Fruit fly (Drosophila melanogaster) whole organism, embryonic: ENCODE data around the gene par-6.

Source experiments
- Abd-B ChIP-seq: fragments of 200-800 bp; sonication (Bioruptor generic); optimal IDR thresholded peaks from 2 replicates; lab custom pipeline; 2018; ENCODE audit warnings: missing biosample characterization, mild to moderate bottlenecking, missing genetic modification characterization, moderate library complexity
- B-H2 ChIP-seq: fragments of 200-800 bp; sonication (Bioruptor generic); optimal IDR thresholded peaks from 2 replicates; lab custom pipeline; 2018; ENCODE audit warnings: missing biosample characterization, mild to moderate bottlenecking, missing genetic modification characterization
- BEAF-32 ChIP-seq: fragments of 200-800 bp; sonication (Bioruptor generic); optimal IDR thresholded peaks from 3 replicates; lab custom pipeline; 2017; ENCODE audit warnings: missing biosample characterization, missing genetic modification characterization, mild to moderate bottlenecking, moderate library complexity, missing genetic modification reagents
- CG11247 ChIP-seq: fragments of 200-800 bp; sonication (Bioruptor generic); IDR thresholded peaks from 2 replicates; pipeline ENCODE4 v1.3.6; 2022; ENCODE audit warnings: missing biosample characterization, missing genetic modification characterization
- CG11398 ChIP-seq: fragments of 200-800 bp; sonication (Bioruptor generic); optimal IDR thresholded peaks from 2 replicates; lab custom pipeline; 2016; ENCODE audit warnings: missing biosample characterization, missing genetic modification characterization
- CG11696 ChIP-seq: fragments of 200-800 bp; sonication (Bioruptor generic); IDR thresholded peaks from 2 replicates; pipeline ENCODE4 v1.3.6; 2022; ENCODE audit warnings: missing biosample characterization, missing genetic modification characterization
- CG12071 ChIP-seq: fragments of 200-800 bp; sonication (Bioruptor generic); optimal IDR thresholded peaks from 3 replicates; lab custom pipeline; 2018; ENCODE audit warnings: missing biosample characterization, mild to moderate bottlenecking, missing genetic modification characterization
- CG12299 ChIP-seq: fragments of 200-800 bp; sonication (Bioruptor generic); optimal IDR thresholded peaks from 2 replicates; lab custom pipeline; 2018; ENCODE audit warnings: missing biosample characterization, mild to moderate bottlenecking, missing genetic modification characterization
- CG1233 ChIP-seq: fragments of 200-800 bp; sonication (Bioruptor generic); optimal IDR thresholded peaks from 4 replicates; lab custom pipeline; 2018; ENCODE audit warnings: missing biosample characterization, mild to moderate bottlenecking, missing genetic modification characterization
- CG13624 ChIP-seq: fragments of 200-800 bp; sonication (Bioruptor generic); optimal IDR thresholded peaks from 2 replicates; lab custom pipeline; 2016; ENCODE audit warnings: missing biosample characterization, missing genetic modification characterization
- CG14014 ChIP-seq: fragments of 200-800 bp; sonication (Bioruptor generic); IDR thresholded peaks from 2 replicates; pipeline ENCODE4 v1.3.6; 2022; ENCODE audit warnings: missing biosample characterization, missing genetic modification characterization
- CG14860 ChIP-seq: fragments of 200-800 bp; sonication (Bioruptor generic); IDR thresholded peaks from 3 replicates; pipeline ENCODE4 v1.3.6; 2022; ENCODE audit warnings: missing biosample characterization, missing genetic modification characterization; ENCODE audit not compliant: partially characterized antibody
- CG17186 ChIP-seq: fragments of 200-800 bp; sonication (Bioruptor generic); optimal IDR thresholded peaks from 3 replicates; lab custom pipeline; 2017; ENCODE audit warnings: missing biosample characterization, missing genetic modification reagents, missing genetic modification characterization
- CG17361 ChIP-seq: fragments of 200-800 bp; sonication (Bioruptor generic); IDR thresholded peaks from 3 replicates; pipeline ENCODE4 v1.3.6; 2022; ENCODE audit warnings: missing biosample characterization, missing genetic modification characterization
- CG17829 ChIP-seq: fragments of 200-800 bp; optimal IDR thresholded peaks from 2 replicates; lab custom pipeline; 2019; ENCODE audit warnings: missing biosample characterization, mild to moderate bottlenecking, missing genetic modification characterization, moderate library complexity
- CG18262 ChIP-seq: fragments of 200-800 bp; optimal IDR thresholded peaks from 3 replicates; lab custom pipeline; 2019; ENCODE audit warnings: missing biosample characterization, mild to moderate bottlenecking, missing genetic modification characterization, moderate library complexity
- CG4707 ChIP-seq: fragments of 200-800 bp; sonication (Bioruptor generic); optimal IDR thresholded peaks from 2 replicates; lab custom pipeline; 2018; ENCODE audit warnings: missing biosample characterization, mild to moderate bottlenecking, missing genetic modification characterization, moderate library complexity
- CG4820 ChIP-seq: fragments of 200-800 bp; sonication (Bioruptor generic); optimal IDR thresholded peaks from 3 replicates; lab custom pipeline; 2016; ENCODE audit warnings: missing biosample characterization, missing genetic modification characterization
- CG5245 ChIP-seq: fragments of 200-800 bp; sonication (Bioruptor generic); optimal IDR thresholded peaks from 3 replicates; lab custom pipeline; 2016; ENCODE audit warnings: missing biosample characterization, missing genetic modification characterization
- CG7963 ChIP-seq: fragments of 200-800 bp; sonication (Bioruptor generic); IDR thresholded peaks from 3 replicates; pipeline ENCODE4 v1.3.6; 2022; ENCODE audit warnings: missing biosample characterization, missing genetic modification characterization; ENCODE audit not compliant: partially characterized antibody
- CG8089 ChIP-seq: fragments of 200-800 bp; sonication (Bioruptor generic); optimal IDR thresholded peaks from 3 replicates; lab custom pipeline; 2016; ENCODE audit warnings: missing biosample characterization, missing genetic modification characterization
- CG8944 ChIP-seq: fragments of 200-800 bp; sonication (Bioruptor generic); optimal IDR thresholded peaks from 3 replicates; lab custom pipeline; 2016; ENCODE audit warnings: missing biosample characterization, missing genetic modification characterization
- CG9437 ChIP-seq: fragments of 200-800 bp; sonication (Bioruptor generic); optimal IDR thresholded peaks from 2 replicates; lab custom pipeline; 2018; ENCODE audit warnings: missing biosample characterization, mild to moderate bottlenecking, missing genetic modification characterization
- CG9817 ChIP-seq: fragments of 200-800 bp; sonication (Bioruptor generic); optimal IDR thresholded peaks from 2 replicates; lab custom pipeline; 2018; ENCODE audit warnings: missing biosample characterization, mild to moderate bottlenecking, missing genetic modification characterization, moderate library complexity
- CrebB ChIP-seq: fragments of 200-800 bp; sonication (Bioruptor generic); optimal IDR thresholded peaks from 3 replicates; lab custom pipeline; 2018; ENCODE audit warnings: missing biosample characterization, mild to moderate bottlenecking, missing genetic modification characterization
- Dad ChIP-seq: fragments of 200-800 bp; sonication (Bioruptor generic); optimal IDR thresholded peaks from 3 replicates; lab custom pipeline; 2016; ENCODE audit warnings: missing biosample characterization, missing genetic modification characterization
- Dek ChIP-seq: fragments of 200-800 bp; sonication (Bioruptor generic); optimal IDR thresholded peaks from 3 replicates; lab custom pipeline; 2019; ENCODE audit warnings: missing biosample characterization, mild to moderate bottlenecking, missing genetic modification characterization, moderate library complexity
- Gug ChIP-seq: fragments of 200-800 bp; sonication (Bioruptor generic); IDR thresholded peaks from 4 replicates; pipeline ENCODE4 v1.3.6; 2022; ENCODE audit warnings: missing biosample characterization, missing genetic modification characterization
- HLH54F ChIP-seq: fragments of 200-800 bp; sonication (Bioruptor generic); optimal IDR thresholded peaks from 3 replicates; lab custom pipeline; 2016; ENCODE audit warnings: missing biosample characterization, missing genetic modification characterization
- HmgD ChIP-seq: fragments of 200-800 bp; sonication (Bioruptor generic); optimal IDR thresholded peaks from 3 replicates; lab custom pipeline; 2016; ENCODE audit warnings: missing biosample characterization, missing genetic modification characterization
- Kr ChIP-seq: fragments of 200-800 bp; sonication (Bioruptor generic); optimal IDR thresholded peaks from 2 replicates; lab custom pipeline; 2017; ENCODE audit warnings: missing biosample characterization, mild to moderate bottlenecking, missing genetic modification characterization
- Lhr ChIP-seq: fragments of 200-800 bp; sonication (Bioruptor generic); optimal IDR thresholded peaks from 3 replicates; lab custom pipeline; 2017; ENCODE audit warnings: mild to moderate bottlenecking, missing biosample characterization, missing genetic modification reagents, missing genetic modification characterization
- Lim3 ChIP-seq: fragments of 200-800 bp; sonication (Bioruptor generic); IDR thresholded peaks from 2 replicates; pipeline ENCODE4 v1.3.6; 2022; ENCODE audit warnings: missing biosample characterization, missing genetic modification characterization
- Med ChIP-seq: fragments of 200-800 bp; sonication (Bioruptor generic); peaks from one replicate; lab custom pipeline; 2016; ENCODE audit warnings: missing biosample characterization, missing genetic modification characterization, mild to moderate bottlenecking, inconsistent platforms, moderate library complexity
- NFAT ChIP-seq: fragments of 200-800 bp; sonication (Bioruptor generic); IDR thresholded peaks from 2 replicates; pipeline ENCODE4 v1.3.6; 2022; ENCODE audit warnings: missing biosample characterization, missing genetic modification characterization
- NfI ChIP-seq: fragments of 200-800 bp; sonication (Bioruptor generic); optimal IDR thresholded peaks from 3 replicates; lab custom pipeline; 2018; ENCODE audit warnings: missing biosample characterization, mild to moderate bottlenecking, missing genetic modification characterization, moderate library complexity
- Oli ChIP-seq: fragments of 200-800 bp; sonication (Bioruptor generic); optimal IDR thresholded peaks from 2 replicates; lab custom pipeline; 2018; ENCODE audit warnings: missing biosample characterization, mild to moderate bottlenecking, missing genetic modification characterization, moderate library complexity
- Poxn ChIP-seq: fragments of 200-800 bp; sonication (Bioruptor generic); IDR thresholded peaks from 2 replicates; pipeline ENCODE4 v1.3.6; 2022; ENCODE audit warnings: missing biosample characterization, missing genetic modification characterization
- Sox100B ChIP-seq: fragments of 200-800 bp; sonication (Bioruptor generic); optimal IDR thresholded peaks from 3 replicates; lab custom pipeline; 2018; ENCODE audit warnings: missing biosample characterization, mild to moderate bottlenecking, missing genetic modification characterization
- Usf ChIP-seq: fragments of 200-800 bp; sonication (Bioruptor generic); optimal IDR thresholded peaks from 2 replicates; lab custom pipeline; 2017; ENCODE audit warnings: missing genotype, missing biosample characterization, missing genetic modification characterization
- Xrp1 ChIP-seq: fragments of 200-800 bp; sonication (Bioruptor generic); IDR thresholded peaks from 2 replicates; pipeline ENCODE4 v1.3.6; 2022; ENCODE audit warnings: missing biosample characterization, missing genetic modification characterization
- cato ChIP-seq: fragments of 200-800 bp; sonication (Bioruptor generic); optimal IDR thresholded peaks from 2 replicates; lab custom pipeline; 2016; ENCODE audit warnings: missing biosample characterization, missing genetic modification characterization, borderline replicate concordance
- dmrt99B ChIP-seq: fragments of 200-800 bp; sonication (Bioruptor generic); optimal IDR thresholded peaks from 2 replicates; lab custom pipeline; 2018; ENCODE audit warnings: missing biosample characterization, mild to moderate bottlenecking, missing genetic modification characterization, moderate library complexity
- dpn ChIP-seq, 2 experiments: fragments of 200-800 bp; sonication (Bioruptor generic); optimal IDR thresholded peaks; 3 replicates each; lab custom pipeline; 2016; ENCODE audit warnings: missing biosample characterization in 2 of 2, missing genetic modification characterization in 2 of 2
- esg ChIP-seq: fragments of 200-800 bp; sonication (Bioruptor generic); conservative IDR thresholded peaks from 2 replicates; pipeline ENCODE4 v1.3.6; 2022; ENCODE audit warnings: missing biosample characterization, missing genetic modification characterization
- fru ChIP-seq: fragments of >200 bp; optimal IDR thresholded peaks from 2 replicates; lab custom pipeline; 2017
- gfzf ChIP-seq: fragments of 200-800 bp; sonication (Bioruptor generic); optimal IDR thresholded peaks from 2 replicates; lab custom pipeline; 2016; ENCODE audit warnings: missing biosample characterization, mild to moderate bottlenecking, missing genetic modification characterization, moderate library complexity
- her ChIP-seq: fragments of 200-800 bp; sonication (Bioruptor generic); optimal IDR thresholded peaks from 2 replicates; lab custom pipeline; 2016; ENCODE audit warnings: missing biosample characterization, missing genetic modification characterization
- jigr1 ChIP-seq: fragments of 200-800 bp; sonication (Bioruptor generic); IDR thresholded peaks from 3 replicates; pipeline ENCODE4 v1.3.6; 2022; ENCODE audit warnings: missing biosample characterization, missing genetic modification characterization
- org-1 ChIP-seq: fragments of 200-800 bp; sonication (Bioruptor generic); optimal IDR thresholded peaks from 2 replicates; lab custom pipeline; 2017; ENCODE audit warnings: missing biosample characterization, missing genetic modification characterization
- pb ChIP-seq: fragments of 200-800 bp; sonication (Bioruptor generic); optimal IDR thresholded peaks from 3 replicates; lab custom pipeline; 2016; ENCODE audit warnings: missing biosample characterization, missing genetic modification characterization

par-6 gene

DNA sequence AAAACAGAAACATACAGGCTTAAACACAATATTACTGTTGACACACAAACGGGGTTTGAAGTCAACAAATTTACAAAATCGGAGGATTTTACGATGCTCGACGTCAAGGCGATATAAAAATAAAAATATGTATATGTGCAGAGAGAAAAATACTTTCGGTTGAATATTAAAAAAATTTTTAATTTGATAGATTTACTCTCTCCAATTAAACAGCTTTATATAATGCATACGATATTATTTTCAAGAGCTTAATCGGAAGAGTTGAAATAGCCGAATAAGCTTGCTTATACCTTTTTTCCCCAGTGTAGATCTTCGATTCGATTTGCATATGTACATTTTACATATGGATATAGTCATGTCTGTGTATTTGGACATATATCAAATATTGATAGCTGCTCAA lies 6.5 kb upstream of the par-6 start (continued):
- TF ChIP-seq CG4707 (no peak), Sox100B (peak; percentile 0), HLH54F (GFP tag; lab: Kevin White, UChicago) (peak; percentile 15), Poxn (GFP tag; lab: Robert Waterston, UW) (0 out of 2 replicates have a peak, but pooled peaks have one; percentile 24), Med (GFP tag; lab: Kevin White, UChicago) (peak; percentile 91), gfzf (no peak), CG7963 (no peak), CG9817 (tag; lab: Kevin White, UChicago) (peak; percentile 72), Usf (no peak), Dek (tag; lab: Kevin White, UChicago) (peak; percentile 70), jigr1 (no peak), CG13624 (GFP tag; lab: Kevin White, UChicago) (peak; percentile 42), CG5245 (GFP tag; lab: Kevin White, UChicago) (no peak), CG14014 (GFP tag; lab: Robert Waterston, UW) (peak; percentile 73), pb (no peak), fru (lab: Kevin White, UChicago) (no peak), Abd-B (GFP tag; lab: Kevin White, UChicago) (peak; percentile 57), CG8089 (GFP tag; lab: Kevin White, UChicago) (no peak), CG12299 (tag; lab: Kevin White, UChicago) (peak; percentile 51), cato (GFP tag; lab: Kevin White, UChicago) (no peak), CG11696 (no peak), Oli (tag; lab: Kevin White, UChicago) (peak; percentile 52), CG4820 (GFP tag; lab: Kevin White, UChicago) (no peak), CG17186 (GFP tag; lab: Kevin White, UChicago) (no peak), CG18262 (tag; lab: Kevin White, UChicago) (peak; percentile 25), esg (GFP tag; lab: Robert Waterston, UW) (peak; percentile 44; the same call in 1 of the 2 replicates), NFAT (GFP tag; lab: Robert Waterston, UW) (peak; percentile 73), dpn (GFP tag; optimal IDR thresholded peaks at IDR 0.05; lab: Kevin White, UChicago) (peak; percentile 25 to 41), CG11247 (GFP tag; lab: Robert Waterston, UW) (peak; percentile 58; the same call in 1 of the 2 replicates), HmgD (GFP tag; lab: Kevin White, UChicago) (no peak), CG17361 (GFP tag; lab: Robert Waterston, UW) (peak; percentile 65), Lim3 (no peak), Xrp1 (GFP tag; lab: Robert Waterston, UW) (peak; percentile 62), Lhr (GFP tag; lab: Kevin White, UChicago) (no peak), NfI (GFP tag; lab: Kevin White, UChicago) (peak; percentile 64), B-H2 (GFP tag; lab: Kevin White, UChicago) (no peak), Kr (no peak), CG9437 (GFP tag; lab: Kevin White, UChicago) (peak; percentile 33), CG14860 (GFP tag; lab: Robert Waterston, UW) (no peak), Gug (GFP tag; lab: Robert Waterston, UW) (peak; percentile 14; the same call in 1 of the 4 replicates), CG12071 (no peak), CG8944 (GFP tag; lab: Kevin White, UChicago) (no peak), CrebB (tag; lab: Kevin White, UChicago) (peak; percentile 10), BEAF-32 (GFP tag; lab: Kevin White, UChicago) (no peak), dmrt99B (peak; percentile 63), Dad (GFP tag; lab: Kevin White, UChicago) (no peak), org-1 (GFP tag; lab: Kevin White, UChicago) (no peak), CG17829 (peak; percentile 33), CG11398 (GFP tag; lab: Kevin White, UChicago) (no peak), her (GFP tag; lab: Kevin White, UChicago) (no peak), CG1233 (GFP tag; lab: Kevin White, UChicago) (no peak)
